Worm (Caenorhabditis elegans): ENCODE measurements around the gene F41E7.7.

ce11 chrX:10260035-10260434 lies 47.6 kb upstream of the F41E7.7 start, which contains the start of gene C32A9.1:
- TF ChIP-seq him-1 (tag; optimal IDR thresholded peaks at IDR 0.05), result no peak
- no peak for TF ChIP-seq dao-5 (tag; optimal IDR thresholded peaks at IDR 0.05)

Data from whole organism, L4/young adult.